Fruit fly (Drosophila melanogaster): ENCODE measurements around the gene OdsH.

OdsH gene

dm6 chrX:17844623-17845022 is 53.8 kb downstream of the OdsH start, which contains the start of the genes CG8142 and Ucp4A (continued):
- TF ChIP-seq ind (GFP tag; optimal IDR thresholded peaks at IDR 0.05) (peak; percentile 93), slou (GFP tag; optimal IDR thresholded peaks at IDR 0.05) (peak; percentile 84), mirr (GFP tag; optimal IDR thresholded peaks at IDR 0.05) (peak; percentile 52), maf-S (GFP tag; optimal IDR thresholded peaks at IDR 0.05) (peak; percentile 14), Mes4 (GFP tag; optimal IDR thresholded peaks at IDR 0.05) (peak; percentile 7), CG4707 (GFP tag; optimal IDR thresholded peaks at IDR 0.05) (peak; percentile 15), CG8290 (GFP tag; optimal IDR thresholded peaks at IDR 0.05) (peak; percentile 69), CG8290 (tag; optimal IDR thresholded peaks at IDR 0.05) (peak in 1 of 2 experiments; percentile 5), Trl (optimal IDR thresholded peaks at IDR 0.05) (no peak), Trl (GFP tag; optimal IDR thresholded peaks at IDR 0.05) (peak; percentile 44), NC2α (GFP tag; optimal IDR thresholded peaks at IDR 0.05) (no peak), CG7745 (tag; optimal IDR thresholded peaks at IDR 0.05) (no peak), CG12219 (GFP tag; optimal IDR thresholded peaks at IDR 0.05) (peak; percentile 64), CG13894 (tag; optimal IDR thresholded peaks at IDR 0.05) (peak; percentile 83), CG34422 (GFP tag; IDR thresholded peaks at IDR 0.05) (peak; percentile 97), da (GFP tag; optimal IDR thresholded peaks at IDR 0.05) (peak; percentile 8), CG13123 (GFP tag; optimal IDR thresholded peaks at IDR 0.05) (peak; percentile 78), jing (GFP tag; optimal IDR thresholded peaks at IDR 0.05) (no peak), crp (GFP tag; optimal IDR thresholded peaks at IDR 0.05) (peak in 1 of 2 experiments; percentile 61), phol (tag; optimal IDR thresholded peaks at IDR 0.05) (peak; percentile 95), Hand (GFP tag; optimal IDR thresholded peaks at IDR 0.05) (peak; percentile 41), h (optimal IDR thresholded peaks at IDR 0.05) (no peak), CG5245 (GFP tag; optimal IDR thresholded peaks at IDR 0.05) (peak; percentile 76), Pdp1 (GFP tag; optimal IDR thresholded peaks at IDR 0.05) (peak; percentile 49 to 65), MBD-R2 (GFP tag; IDR thresholded peaks at IDR 0.05) (peak; percentile 89), repo (GFP tag; optimal IDR thresholded peaks at IDR 0.05) (no peak), az2 (GFP tag; optimal IDR thresholded peaks at IDR 0.05) (peak; percentile 90), tll (GFP tag; optimal IDR thresholded peaks at IDR 0.05) (peak in 1 of 2 experiments; percentile 7), al (GFP tag; IDR thresholded peaks at IDR 0.05) (peak; percentile 93), CG6791 (GFP tag; IDR thresholded peaks at IDR 0.05; ENCODE audit: partially characterized antibody) (no peak), CG7963 (GFP tag; IDR thresholded peaks at IDR 0.05; ENCODE audit: partially characterized antibody) (no peak), sisA (GFP tag; IDR thresholded peaks at IDR 0.05) (peak; percentile 95), CG2116 (GFP tag; optimal IDR thresholded peaks at IDR 0.05) (peak; percentile 76), CG12299 (tag; optimal IDR thresholded peaks at IDR 0.05) (peak; percentile 82), CG12744 (GFP tag; optimal IDR thresholded peaks at IDR 0.05) (peak; percentile 37), Kr (GFP tag; optimal IDR thresholded peaks at IDR 0.05) (no peak), ATbp (GFP tag; optimal IDR thresholded peaks at IDR 0.05) (peak; percentile 70), Ets65A (GFP tag) (peak; percentile 96), Meics (GFP tag; optimal IDR thresholded peaks at IDR 0.05) (peak; percentile 92), trem (tag; optimal IDR thresholded peaks at IDR 0.05) (peak; percentile 92), Opbp (GFP tag; IDR thresholded peaks at IDR 0.05; ENCODE audit: partially characterized antibody) (0 out of 3 replicates have a peak, but pooled peaks have one; percentile 14), CG10274 (GFP tag; optimal IDR thresholded peaks at IDR 0.05) (peak; percentile 60), H2.0 (GFP tag; IDR thresholded peaks at IDR 0.05) (peak; percentile 96), HLH4C (GFP tag; IDR thresholded peaks at IDR 0.05; ENCODE audit: partially characterized antibody) (no peak), gsb (GFP tag; IDR thresholded peaks at IDR 0.05) (peak; percentile 88), pum (GFP tag; optimal IDR thresholded peaks at IDR 0.05) (peak; percentile 66), ab (GFP tag; optimal IDR thresholded peaks at IDR 0.05) (peak; percentile 65), CkIIα-i1 (GFP tag; IDR thresholded peaks at IDR 0.05) (no peak; the same call in 1 of the 2 replicates), crc (GFP tag; optimal IDR thresholded peaks at IDR 0.05) (no peak), CG15479 (GFP tag; optimal IDR thresholded peaks at IDR 0.05) (no peak), sd (tag; optimal IDR thresholded peaks at IDR 0.05) (peak; percentile 61)
